Fruit fly (Drosophila melanogaster): ENCODE data around the gene hng3.

hng3 gene

dm6 chr3L:738523-739356 is 16.5 kb downstream of the hng3 start (continued):
- TF ChIP-seq NFAT (GFP tag; IDR thresholded peaks at IDR 0.05), result peak; percentile 67
- TF ChIP-seq H2.0 (GFP tag; IDR thresholded peaks at IDR 0.05), result peak; percentile 89
- peak; percentile 86 for TF ChIP-seq CG5953 (GFP tag; IDR thresholded peaks at IDR 0.05)
- peak; percentile 95 for TF ChIP-seq nom (GFP tag; optimal IDR thresholded peaks at IDR 0.05)
- TF ChIP-seq tio (GFP tag; optimal IDR thresholded peaks at IDR 0.05), result peak; percentile 80
- peak in 1 of 2 experiments; percentile 50 for TF ChIP-seq crp (GFP tag; optimal IDR thresholded peaks at IDR 0.05)
- TF ChIP-seq abd-A (tag; optimal IDR thresholded peaks at IDR 0.05), result no peak
- peak; percentile 82 for TF ChIP-seq ap (GFP tag; IDR thresholded peaks at IDR 0.05)
- peak; percentile 87 for TF ChIP-seq CG11093 (GFP tag; IDR thresholded peaks at IDR 0.05)
- no peak for TF ChIP-seq da (GFP tag; optimal IDR thresholded peaks at IDR 0.05)
- peak; percentile 58 for TF ChIP-seq CG4617 (GFP tag; optimal IDR thresholded peaks at IDR 0.05; ENCODE audit: borderline replicate concordance)
- TF ChIP-seq kni (GFP tag; optimal IDR thresholded peaks at IDR 0.05), result peak; percentile 58
- peak; percentile 90 for TF ChIP-seq croc (GFP tag; conservative IDR thresholded peaks at IDR 0.05)
- TF ChIP-seq dmrt11E (tag; optimal IDR thresholded peaks at IDR 0.05), result peak; percentile 94
- TF ChIP-seq CG11695 (GFP tag; IDR thresholded peaks at IDR 0.05), result peak; percentile 91
- peak; percentile 74 for TF ChIP-seq CG43689 (GFP tag; IDR thresholded peaks at IDR 0.05)
- TF ChIP-seq CG6654 (GFP tag; optimal IDR thresholded peaks at IDR 0.05), result peak; percentile 61
- peak; percentile 81 for TF ChIP-seq Mad (GFP tag; optimal IDR thresholded peaks at IDR 0.05)
- peak; percentile 79 for TF ChIP-seq Nf-YB (GFP tag; optimal IDR thresholded peaks at IDR 0.05)
- peak; percentile 11 for TF ChIP-seq Antp (GFP tag; optimal IDR thresholded peaks at IDR 0.05)
- TF ChIP-seq prd (optimal IDR thresholded peaks at IDR 0.05), result no peak
- peak; percentile 92 for TF ChIP-seq prd (GFP tag; IDR thresholded peaks at IDR 0.05)
- peak; percentile 76 for TF ChIP-seq CG14441 (GFP tag; IDR thresholded peaks at IDR 0.05)
- no peak for TF ChIP-seq NC2α (GFP tag; optimal IDR thresholded peaks at IDR 0.05)
- peak; percentile 96 for TF ChIP-seq gsb-n (tag; optimal IDR thresholded peaks at IDR 0.05)
- no peak for TF ChIP-seq CG42726 (GFP tag; IDR thresholded peaks at IDR 0.05; ENCODE audit: partially characterized antibody)
- TF ChIP-seq Meics (GFP tag; optimal IDR thresholded peaks at IDR 0.05), result peak; percentile 84
- peak; percentile 95 for TF ChIP-seq CG4424 (GFP tag; optimal IDR thresholded peaks at IDR 0.05)
- TF ChIP-seq CG15011 (GFP tag; optimal IDR thresholded peaks at IDR 0.05), result peak; percentile 79
- TF ChIP-seq HmgZ (tag; optimal IDR thresholded peaks at IDR 0.05), result peak; percentile 83
- TF ChIP-seq zfh1 (GFP tag; IDR thresholded peaks at IDR 0.05), result peak; percentile 94
- TF ChIP-seq CG32532 (GFP tag; IDR thresholded peaks at IDR 0.05), result peak; percentile 91
- TF ChIP-seq tup (GFP tag; optimal IDR thresholded peaks at IDR 0.05), result peak; percentile 17
- peak; percentile 93 for TF ChIP-seq CG4820 (GFP tag; optimal IDR thresholded peaks at IDR 0.05)
- peak; percentile 67 to 90 for TF ChIP-seq dpn (GFP tag; optimal IDR thresholded peaks at IDR 0.05)
- TF ChIP-seq org-1 (GFP tag; optimal IDR thresholded peaks at IDR 0.05), result peak; percentile 81
- TF ChIP-seq MESR4 (GFP tag; optimal IDR thresholded peaks at IDR 0.05), result peak; percentile 23
- no peak for TF ChIP-seq vnd (GFP tag; IDR thresholded peaks at IDR 0.05; ENCODE audit: partially characterized antibody)
- TF ChIP-seq CG7839 (tag; optimal IDR thresholded peaks at IDR 0.05), result peak; percentile 94
- TF ChIP-seq HLHmδ (GFP tag; optimal IDR thresholded peaks at IDR 0.05), result no peak
- TF ChIP-seq sna (GFP tag; IDR thresholded peaks at IDR 0.05; ENCODE audit: partially characterized antibody), result no peak
- TF ChIP-seq sug (tag; optimal IDR thresholded peaks at IDR 0.05), result peak; percentile 80
- peak; percentile 93 for TF ChIP-seq ara (GFP tag; IDR thresholded peaks at IDR 0.05)
- TF ChIP-seq aop (GFP tag; IDR thresholded peaks at IDR 0.05), result no peak
- TF ChIP-seq trem (tag; optimal IDR thresholded peaks at IDR 0.05), result peak; percentile 92
- peak; percentile 75 for TF ChIP-seq CG10274 (GFP tag; optimal IDR thresholded peaks at IDR 0.05)
- no peak for TF ChIP-seq Tbp (GFP tag; optimal IDR thresholded peaks at IDR 0.05)
- TF ChIP-seq fd64A (GFP tag; optimal IDR thresholded peaks at IDR 0.05), result peak; percentile 82
- peak; percentile 90 for TF ChIP-seq CG8359 (GFP tag; optimal IDR thresholded peaks at IDR 0.05; ENCODE audit: borderline replicate concordance)

Measured in whole organism, embryonic.